Worm (Caenorhabditis elegans) whole organism, mixed stage, embryonic: Measurements from ENCODE around the gene srx-76.

Source experiments
- ceh-83 ChIP-seq: fragments of 200-800 bp; sonication (Bioruptor generic); optimal IDR thresholded peaks from 2 replicates; lab custom pipeline; 2018; ENCODE audit warnings: mild to moderate bottlenecking, missing genetic modification characterization, missing compliant biosample characterization
- ces-1 ChIP-seq: fragments of 150-350 bp; optimal IDR thresholded peaks from 2 replicates; lab custom pipeline; 2014; ENCODE audit warnings: missing biosample characterization, missing genetic modification reagents, missing genetic modification characterization
- cnd-1 ChIP-seq: fragments of 200-800 bp; sonication (Bioruptor generic); optimal IDR thresholded peaks from 2 replicates; lab custom pipeline; 2018; ENCODE audit warnings: mild to moderate bottlenecking, missing genetic modification characterization, missing compliant biosample characterization
- flh-1 ChIP-seq: fragments of 200-800 bp; sonication (Bioruptor generic); optimal IDR thresholded peaks from 2 replicates; lab custom pipeline; 2018; ENCODE audit warnings: mild to moderate bottlenecking, missing genetic modification characterization, moderate library complexity, missing compliant biosample characterization
- lin-13 ChIP-seq: fragments of 150-350 bp; optimal IDR thresholded peaks from 2 replicates; lab custom pipeline; 2014; ENCODE audit warnings: missing biosample characterization, missing genetic modification characterization
- lsy-2 ChIP-seq: fragments of 150-350 bp; optimal IDR thresholded peaks from 2 replicates; lab custom pipeline; 2014; ENCODE audit warnings: missing biosample characterization, missing genetic modification characterization
- mls-2 ChIP-seq: sonication (generic microtip); optimal IDR thresholded peaks from 2 replicates; lab custom pipeline; 2016; ENCODE audit warnings: mild to moderate bottlenecking, missing genetic modification characterization, moderate library complexity, missing compliant biosample characterization
- nhr-12 ChIP-seq: fragments of 150-350 bp; optimal IDR thresholded peaks from 2 replicates; lab custom pipeline; 2014; ENCODE audit warnings: missing biosample characterization, missing genetic modification characterization
- nhr-2 ChIP-seq: fragments of 150-350 bp; optimal IDR thresholded peaks from 2 replicates; lab custom pipeline; 2014; ENCODE audit warnings: missing biosample characterization, missing genetic modification characterization
- nhr-237 ChIP-seq: fragments of 150-350 bp; optimal IDR thresholded peaks from 2 replicates; lab custom pipeline; 2014; ENCODE audit warnings: missing biosample characterization, missing genetic modification characterization
- nhr-76 ChIP-seq: sonication (generic microtip); optimal IDR thresholded peaks from 2 replicates; lab custom pipeline; 2017; ENCODE audit warnings: missing biosample characterization, missing genetic modification characterization
- sem-2 ChIP-seq: fragments of 200-800 bp; sonication (Bioruptor generic); optimal IDR thresholded peaks from 2 replicates; lab custom pipeline; 2018; ENCODE audit warnings: mild to moderate bottlenecking, missing genetic modification characterization, missing compliant biosample characterization
- sptf-1 ChIP-seq: sonication (generic microtip); optimal IDR thresholded peaks from 2 replicates; lab custom pipeline; 2017; ENCODE audit warnings: mild to moderate bottlenecking, missing genetic modification characterization, moderate library complexity, missing compliant biosample characterization
- unc-39 ChIP-seq: fragments of 150-350 bp; optimal IDR thresholded peaks from 2 replicates; lab custom pipeline; 2014; ENCODE audit warnings: missing biosample characterization, missing genetic modification characterization

DNA sequence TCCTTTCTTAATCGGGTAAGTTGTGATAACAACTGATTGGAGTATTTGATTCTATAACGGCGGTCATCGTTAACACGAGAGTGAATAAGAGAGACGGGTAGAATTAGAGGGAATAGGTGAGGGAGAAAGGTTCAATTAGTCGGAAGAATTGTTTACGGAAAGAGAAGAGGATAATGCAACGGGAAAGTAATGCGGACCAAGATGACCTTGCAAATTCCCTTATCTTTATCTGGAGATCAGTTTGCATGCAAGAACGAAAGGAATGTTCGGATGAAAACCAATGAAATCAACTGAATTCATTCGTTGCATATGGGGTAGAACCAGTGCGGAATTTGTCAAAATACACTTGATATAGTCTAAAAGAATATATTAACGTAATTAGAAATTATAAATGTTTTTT, 10.5 kb downstream of the srx-76 start:
- TF ChIP-seq nhr-12 (tag; lab: Kevin White, UChicago) (no peak), ces-1 (GFP tag; lab: Kevin White, UChicago) (no peak), nhr-237 (tag; lab: Kevin White, UChicago) (no peak), lin-13 (no peak), sptf-1 (tag; lab: Kevin White, UChicago) (no peak), flh-1 (GFP tag; lab: Kevin White, UChicago) (no peak), unc-39 (tag; lab: Kevin White, UChicago) (no peak), nhr-76 (tag; lab: Kevin White, UChicago) (no peak), nhr-2 (tag; lab: Kevin White, UChicago) (no peak), lsy-2 (tag; lab: Kevin White, UChicago) (no peak), mls-2 (no peak), cnd-1 (tag; lab: Kevin White, UChicago) (no peak), ceh-83 (GFP tag; lab: Kevin White, UChicago) (no peak), sem-2 (GFP tag; lab: Kevin White, UChicago) (no peak)
